Worm (Caenorhabditis elegans): ENCODE data around the gene C07G3.15.

C07G3.15 gene

DNA sequence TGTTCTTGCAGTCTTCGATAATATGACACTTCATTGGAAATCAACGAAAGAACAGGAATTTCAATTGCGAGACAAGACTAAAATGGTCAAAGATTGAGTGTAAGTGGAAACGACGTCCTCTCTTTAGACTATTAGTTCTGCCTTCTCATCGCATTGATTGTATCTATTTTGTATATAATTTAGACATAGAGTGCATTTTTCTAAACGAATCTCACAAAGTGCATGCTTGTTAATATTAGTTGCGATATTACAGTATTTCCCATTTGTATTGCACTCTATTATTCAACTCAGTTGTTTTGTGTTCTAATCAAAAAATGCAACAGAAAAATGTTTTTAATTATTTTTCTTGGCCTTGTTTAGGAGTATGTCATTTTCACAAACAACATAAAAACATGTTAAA lies 41.5 kb upstream of the C07G3.15 start, which contains the start of gene nhr-93:
Gene nhr-93, minus strand, starts transcription at position 101 of the 400 bp plus-strand sequence.
- no peak for TF ChIP-seq madf-6 (GFP tag; IDR thresholded peaks at IDR 0.05)
- no peak for TF ChIP-seq K12H6.12 (tag; optimal IDR thresholded peaks at IDR 0.05)
- TF ChIP-seq egl-18 (GFP tag; IDR thresholded peaks at IDR 0.05) = no peak
- no peak for TF ChIP-seq hlh-12 (tag; optimal IDR thresholded peaks at IDR 0.05)
- TF ChIP-seq rec-8 (tag; optimal IDR thresholded peaks at IDR 0.05) = no peak
- TF ChIP-seq F55B11.4 (tag; optimal IDR thresholded peaks at IDR 0.05; ENCODE audit: borderline replicate concordance, insufficient read depth) = no peak
- TF ChIP-seq repo-1 (tag; optimal IDR thresholded peaks at IDR 0.05) = no peak

DNA sequence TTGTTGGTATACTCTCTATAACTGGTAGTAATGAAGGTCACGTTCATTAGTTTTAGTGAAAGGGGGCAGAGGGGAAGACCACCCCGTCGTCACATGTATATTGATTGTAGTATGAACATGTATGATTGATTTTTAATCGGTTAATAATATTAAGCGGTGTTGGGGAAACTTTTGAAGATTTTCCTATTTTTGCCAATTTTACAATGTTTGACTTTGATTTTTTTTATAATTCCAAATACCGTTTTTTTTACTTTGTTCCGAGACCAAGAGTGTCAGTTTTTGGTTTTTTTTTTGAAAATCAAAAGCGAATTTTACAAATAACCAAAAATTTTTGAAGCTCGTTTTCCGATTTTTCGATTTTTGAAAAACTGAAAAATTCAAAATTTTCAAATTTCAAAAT lies 38.5 kb upstream of the C07G3.15 start, which contains the start of gene nhr-221:
Gene nhr-221, minus strand, starts transcription at position 101 of the 400 bp plus-strand sequence.
- TF ChIP-seq F22D6.2 (tag; optimal IDR thresholded peaks at IDR 0.05) = no peak
- no peak for TF ChIP-seq ekl-4 (GFP tag; IDR thresholded peaks at IDR 0.05)
- TF ChIP-seq ccch-3 (GFP tag; optimal IDR thresholded peaks at IDR 0.05) = no peak
- no peak for TF ChIP-seq nfya-1 (tag; optimal IDR thresholded peaks at IDR 0.05; ENCODE audit: borderline replicate concordance, insufficient read depth)
- TF ChIP-seq B0261.1 (tag; optimal IDR thresholded peaks at IDR 0.05) = no peak
- TF ChIP-seq madf-8 (GFP tag; conservative IDR thresholded peaks at IDR 0.05) = no peak
- TF ChIP-seq K12H6.12 (tag; optimal IDR thresholded peaks at IDR 0.05) = no peak
- no peak for TF ChIP-seq lin-40 (tag; optimal IDR thresholded peaks at IDR 0.05)
- TF ChIP-seq Y53F4B.3 (GFP tag; IDR thresholded peaks at IDR 0.05) = no peak
- TF ChIP-seq hrde-1 (tag; optimal IDR thresholded peaks at IDR 0.05; ENCODE audit: borderline replicate concordance) = no peak
- no peak for TF ChIP-seq ztf-28 (GFP tag; IDR thresholded peaks at IDR 0.05)
- TF ChIP-seq C06A6.2 (GFP tag; conservative IDR thresholded peaks at IDR 0.05) = no peak
- TF ChIP-seq egrh-3 (GFP tag; IDR thresholded peaks at IDR 0.05) = no peak

DNA sequence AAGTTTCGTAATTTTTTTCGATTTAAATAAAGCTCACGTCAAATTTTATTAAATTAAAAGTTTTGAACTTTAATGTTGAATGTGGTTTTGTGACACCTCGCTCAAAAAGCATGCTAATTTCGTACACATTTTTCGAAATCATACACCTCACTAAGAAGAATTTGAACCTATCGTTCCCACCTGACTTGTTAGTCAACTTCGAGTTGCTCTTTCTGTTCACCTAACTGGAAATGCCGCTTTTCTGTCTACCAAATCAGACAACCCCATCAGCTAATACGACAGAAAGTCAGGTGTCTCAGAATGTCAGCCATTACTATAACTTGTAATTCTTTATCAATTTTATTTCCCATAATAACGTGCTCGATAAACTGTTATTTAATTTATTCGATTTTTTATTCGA lies 33.6 kb upstream of the C07G3.15 start, which contains the start of gene srbc-66:
Gene srbc-66, plus strand, starts transcription at position 301 of the 400 bp plus-strand sequence.
- TF ChIP-seq gei-17 (GFP tag; optimal IDR thresholded peaks at IDR 0.05) = no peak
- no peak for TF ChIP-seq F23B12.7 (tag; optimal IDR thresholded peaks at IDR 0.05; ENCODE audit: insufficient read depth)
- no peak for TF ChIP-seq snpc-1.3 (tag; optimal IDR thresholded peaks at IDR 0.05; ENCODE audit: insufficient read depth)
- TF ChIP-seq sea-2 (GFP tag; IDR thresholded peaks at IDR 0.05) = no peak

DNA sequence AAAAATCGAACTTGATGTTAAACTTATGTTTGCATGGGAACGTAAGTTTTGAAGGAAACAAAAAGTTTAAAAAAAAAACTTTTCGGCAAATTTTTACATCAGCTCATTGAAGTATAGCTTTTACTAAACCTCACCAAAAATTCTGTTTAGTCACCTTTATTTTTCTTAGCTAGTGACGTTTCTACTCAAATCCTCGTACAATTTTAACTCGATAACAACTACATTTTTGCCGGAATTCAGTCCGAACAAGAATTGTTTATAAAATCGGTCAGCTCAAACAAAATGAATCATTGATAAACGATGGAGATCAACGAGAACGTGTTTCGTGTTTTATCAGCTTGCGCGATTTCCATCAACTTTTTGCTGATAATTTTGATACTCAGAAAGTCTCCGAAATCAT lies 30.1 kb upstream of the C07G3.15 start, which contains the start of gene str-260:
Gene str-260, plus strand, starts transcription at position 301 of the 400 bp plus-strand sequence.
- TF ChIP-seq lin-40 (tag; optimal IDR thresholded peaks at IDR 0.05) (no peak), F10E7.11 (tag; optimal IDR thresholded peaks at IDR 0.05) (no peak), snpc-4 (GFP tag; optimal IDR thresholded peaks at IDR 0.05) (no peak), snpc-4 (tag; optimal IDR thresholded peaks at IDR 0.05) (no peak), mcd-1 (GFP tag; IDR thresholded peaks at IDR 0.05) (no peak), ets-4 (GFP tag; optimal IDR thresholded peaks at IDR 0.05) (no peak), ceh-79 (tag; optimal IDR thresholded peaks at IDR 0.05) (no peak), ceh-100 (GFP tag; IDR thresholded peaks at IDR 0.05) (no peak), bed-1 (GFP tag; IDR thresholded peaks at IDR 0.05) (no peak)

DNA sequence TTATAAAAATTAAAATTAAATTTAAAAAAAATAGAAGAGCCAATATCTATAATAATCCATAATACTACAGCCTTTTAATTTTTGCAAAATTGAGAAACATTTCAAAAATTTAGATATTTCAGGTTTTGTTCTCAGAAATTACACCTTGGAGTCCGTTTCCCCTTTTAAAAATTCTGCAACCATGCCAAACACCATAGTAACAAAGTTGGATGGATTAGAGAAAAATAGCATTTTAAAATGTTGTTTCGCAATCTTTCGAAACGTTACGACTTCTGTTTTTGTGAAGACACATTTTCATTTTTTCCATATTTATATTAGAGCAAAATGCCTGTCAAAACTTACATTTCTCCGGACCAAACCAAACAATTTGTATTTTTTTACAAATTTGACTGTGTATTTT lies 28.2 kb upstream of the C07G3.15 start, which contains the start of gene T24A6.7:
Gene T24A6.7, plus strand, starts transcription at position 301 of the 400 bp plus-strand sequence.
- TF ChIP-seq gei-17 (GFP tag; optimal IDR thresholded peaks at IDR 0.05) = no peak
- TF ChIP-seq hsf-1 (GFP tag; IDR thresholded peaks at IDR 0.05) = no peak
- no peak for TF ChIP-seq aptf-2 (GFP tag; conservative IDR thresholded peaks at IDR 0.05)
- TF ChIP-seq sdz-38 (tag; optimal IDR thresholded peaks at IDR 0.05) = no peak
- no peak for TF ChIP-seq ZK185.1 (tag; optimal IDR thresholded peaks at IDR 0.05; ENCODE audit: poor library complexity, severe bottlenecking)
- TF ChIP-seq dpff-1 (tag; optimal IDR thresholded peaks at IDR 0.05) = no peak
- no peak for TF ChIP-seq snpc-3.4 (tag; optimal IDR thresholded peaks at IDR 0.05)
- no peak for TF ChIP-seq Y56A3A.18 (GFP tag; IDR thresholded peaks at IDR 0.05)
- no peak for TF ChIP-seq athp-1 (tag; optimal IDR thresholded peaks at IDR 0.05)
- no peak for TF ChIP-seq madf-3 (GFP tag; IDR thresholded peaks at IDR 0.05)

All from whole organism, young adult.